Worm (Caenorhabditis elegans): ENCODE data around the gene npr-28.

The npr-28 gene

ce11 chrX:8299554-8299953 is 51.3 kb downstream of the npr-28 start, which contains the start of gene ced-13:
Gene ced-13, minus strand, starts transcription at chrX:8299654.
- TF ChIP-seq unc-39 (tag; optimal IDR thresholded peaks at IDR 0.05) (no peak), ztf-11 (tag; optimal IDR thresholded peaks at IDR 0.05) (no peak), lsy-12 (tag; optimal IDR thresholded peaks at IDR 0.05) (no peak), elt-3 (tag; optimal IDR thresholded peaks at IDR 0.05) (no peak), R02D3.7 (tag; optimal IDR thresholded peaks at IDR 0.05) (no peak), nhr-11 (tag; optimal IDR thresholded peaks at IDR 0.05) (no peak), ztf-4 (tag; optimal IDR thresholded peaks at IDR 0.05) (no peak), daf-12 (tag; optimal IDR thresholded peaks at IDR 0.05) (no peak), egl-5 (tag; optimal IDR thresholded peaks at IDR 0.05) (no peak), mml-1 (tag; optimal IDR thresholded peaks at IDR 0.05) (no peak), nhr-67 (tag; optimal IDR thresholded peaks at IDR 0.05) (no peak), nhr-76 (tag; optimal IDR thresholded peaks at IDR 0.05) (no peak), fkh-10 (GFP tag; optimal IDR thresholded peaks at IDR 0.05) (no peak), eor-1 (tag; optimal IDR thresholded peaks at IDR 0.05) (no peak)

All from whole organism, L3 larva.